Worm (Caenorhabditis elegans) whole organism, L1 larva: ENCODE data around the gene C08E3.15.

ENCODE experiments used
- aha-1 ChIP-seq: fragments of 150-350 bp; optimal IDR thresholded peaks from 2 replicates; lab custom pipeline; 2014; ENCODE audit warnings: missing biosample characterization, missing genetic modification characterization
- blmp-1 ChIP-seq: fragments of 150-350 bp; optimal IDR thresholded peaks from 2 replicates; lab custom pipeline; 2014; ENCODE audit warnings: missing biosample characterization, missing genetic modification characterization
- ces-1 ChIP-seq: fragments of 150-350 bp; optimal IDR thresholded peaks from 2 replicates; lab custom pipeline; 2014; ENCODE audit warnings: missing biosample characterization, missing genetic modification reagents, missing genetic modification characterization
- dpl-1 ChIP-seq, 3 experiments: fragments of 150-350 bp in 2 of 3; sonication (generic microtip) in 1 of 3; optimal IDR thresholded peaks; 2 replicates each; lab custom pipeline; 2014 to 2017; ENCODE audit warnings: missing biosample characterization in 3 of 3, missing genetic modification characterization in 3 of 3, missing genetic modification reagents in 3 of 3
- efl-1 ChIP-seq, 4 experiments: fragments of 150-350 bp; optimal IDR thresholded peaks in 3 of 4; peaks in 1 of 4; 1 replicate in 1 of 4; 2 replicates in 3 of 4; lab custom pipeline; 2014; ENCODE audit warnings: missing biosample characterization in 2 of 4, missing genetic modification characterization in 2 of 4, missing genetic modification reagents in 2 of 4
- nhr-11 ChIP-seq: fragments of 150-350 bp; optimal IDR thresholded peaks from 2 replicates; lab custom pipeline; 2014; ENCODE audit warnings: missing biosample characterization, missing genetic modification characterization
- nhr-12 ChIP-seq: sonication (generic microtip); optimal IDR thresholded peaks from 2 replicates; lab custom pipeline; 2017; ENCODE audit warnings: missing biosample characterization, missing genetic modification characterization
- nhr-237 ChIP-seq: fragments of 150-350 bp; optimal IDR thresholded peaks from 2 replicates; lab custom pipeline; 2014; ENCODE audit warnings: missing biosample characterization, missing genetic modification characterization
- pqm-1 ChIP-seq: sonication (generic microtip); optimal IDR thresholded peaks from 3 replicates; lab custom pipeline; 2017; ENCODE audit warnings: missing biosample characterization, missing genetic modification characterization
- snpc-4 ChIP-seq: fragments of 150-350 bp; optimal IDR thresholded peaks from 2 replicates; lab custom pipeline; 2014; ENCODE audit warnings: missing biosample characterization, missing genetic modification characterization
- sox-4 ChIP-seq: sonication (generic microtip); optimal IDR thresholded peaks from 2 replicates; lab custom pipeline; 2016; ENCODE audit warnings: missing genetic modification characterization, missing compliant biosample characterization
- unc-130 ChIP-seq: fragments of 150-350 bp; optimal IDR thresholded peaks from 2 replicates; lab custom pipeline; 2017; ENCODE audit warnings: missing biosample characterization, missing genetic modification characterization, inconsistent platforms
- zag-1 ChIP-seq: fragments of 150-350 bp; optimal IDR thresholded peaks from 2 replicates; lab custom pipeline; 2014; ENCODE audit warnings: missing biosample characterization, missing genetic modification characterization

DNA sequence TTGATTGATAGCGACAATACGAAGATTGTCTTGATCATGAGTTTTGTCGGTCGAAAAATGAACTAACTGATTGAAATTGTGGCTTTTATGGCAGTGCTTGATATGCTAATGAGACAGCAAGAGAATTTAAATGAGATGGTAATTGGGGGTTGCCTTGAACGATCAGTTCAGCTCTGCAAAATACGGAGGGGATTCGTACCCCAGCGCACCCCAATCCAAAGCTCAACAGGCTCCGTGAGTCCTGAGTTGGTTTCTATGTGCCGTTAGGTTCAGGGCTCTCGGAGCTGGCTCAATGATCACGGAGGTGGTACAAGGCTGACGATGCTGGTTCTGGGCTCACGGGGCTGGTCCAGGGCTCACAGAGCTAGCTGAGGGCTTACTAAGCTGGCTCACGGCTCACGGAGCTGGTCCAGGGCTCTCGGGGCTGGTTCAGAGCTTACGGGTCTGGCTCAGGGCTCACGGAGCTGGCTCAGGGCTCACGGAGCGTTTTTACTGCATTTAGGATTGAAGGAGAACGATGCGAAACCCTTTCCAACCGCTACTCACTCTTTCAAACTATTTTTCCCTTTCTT, 17.2 kb upstream of the C08E3.15 start, which contains the start of gene ZC204.6:
- TF ChIP-seq ces-1 (GFP tag; lab: Kevin White, UChicago) (no peak), snpc-4 (tag; lab: Kevin White, UChicago) (no peak), pqm-1 (no peak), zag-1 (no peak), aha-1 (tag; lab: Kevin White, UChicago) (no peak), sox-4 (tag; lab: Kevin White, UChicago) (no peak), nhr-12 (tag; lab: Kevin White, UChicago) (no peak), dpl-1 (GFP tag; optimal IDR thresholded peaks at IDR 0.05; lab: Kevin White, UChicago) (no peak), nhr-237 (tag; lab: Kevin White, UChicago) (no peak), blmp-1 (no peak), nhr-11 (tag; lab: Kevin White, UChicago) (no peak), unc-130 (no peak), efl-1 (optimal IDR thresholded peaks at IDR 0.05; lab: Kevin White, UChicago) (no peak), efl-1 (GFP tag; optimal IDR thresholded peaks at IDR 0.05 in 1 of 2; lab: Kevin White, UChicago) (no peak)
